Fruit fly (Drosophila melanogaster) whole organism, prepupa: ENCODE measurements around the gene CG5618.

Source experiments
- CG11902 ChIP-seq: fragments of 200-800 bp; sonication (Bioruptor generic); optimal IDR thresholded peaks from 3 replicates; lab custom pipeline; 2016; ENCODE audit warnings: missing biosample characterization, missing genetic modification characterization
- CG16779 ChIP-seq: fragments of 200-800 bp; sonication (Bioruptor generic); optimal IDR thresholded peaks from 3 replicates; lab custom pipeline; 2017; ENCODE audit warnings: missing biosample characterization, mild to moderate bottlenecking, missing genetic modification characterization
- CG3032 ChIP-seq: fragments of 200-800 bp; optimal IDR thresholded peaks from 2 replicates; lab custom pipeline; 2019; ENCODE audit warnings: missing biosample characterization, mild to moderate bottlenecking, missing genetic modification characterization, moderate library complexity
- CG31627 ChIP-seq: fragments of 200-800 bp; sonication (Bioruptor generic); optimal IDR thresholded peaks from 3 replicates; lab custom pipeline; 2016; ENCODE audit warnings: missing biosample characterization, missing genetic modification characterization
- CG32006 ChIP-seq: fragments of 200-800 bp; sonication (Bioruptor generic); optimal IDR thresholded peaks from 3 replicates; lab custom pipeline; 2017; ENCODE audit warnings: missing biosample characterization, mild to moderate bottlenecking, missing genetic modification characterization
- CG3919 ChIP-seq: fragments of 200-800 bp; sonication (Bioruptor generic); optimal IDR thresholded peaks from 3 replicates; lab custom pipeline; 2016; ENCODE audit warnings: missing biosample characterization, missing genetic modification characterization
- CG6276 ChIP-seq: fragments of 200-800 bp; sonication (Bioruptor generic); optimal IDR thresholded peaks from 2 replicates; lab custom pipeline; 2017; ENCODE audit warnings: missing biosample characterization, mild to moderate bottlenecking, missing genetic modification characterization
- CG6792 ChIP-seq: fragments of 200-800 bp; sonication (Bioruptor generic); optimal IDR thresholded peaks from 3 replicates; lab custom pipeline; 2016; ENCODE audit warnings: missing biosample characterization, missing genetic modification characterization
- CG6808 ChIP-seq: fragments of 200-800 bp; sonication (Bioruptor generic); optimal IDR thresholded peaks from 3 replicates; lab custom pipeline; 2017; ENCODE audit warnings: missing biosample characterization, missing genetic modification characterization, mild to moderate bottlenecking, moderate library complexity, missing genetic modification reagents
- CG6854 ChIP-seq: fragments of 200-800 bp; sonication (Bioruptor generic); optimal IDR thresholded peaks from 2 replicates; lab custom pipeline; 2017; ENCODE audit warnings: missing biosample characterization, mild to moderate bottlenecking, missing genetic modification characterization
- CG7368 ChIP-seq: fragments of 200-800 bp; sonication (Bioruptor generic); optimal IDR thresholded peaks from 3 replicates; lab custom pipeline; 2016; ENCODE audit warnings: missing biosample characterization, missing genetic modification characterization
- CG8319 ChIP-seq: fragments of 200-800 bp; sonication (Bioruptor generic); optimal IDR thresholded peaks from 3 replicates; lab custom pipeline; 2016; ENCODE audit warnings: missing biosample characterization, missing genetic modification characterization
- Eip75B ChIP-seq: fragments of 200-800 bp; sonication (Bioruptor generic); optimal IDR thresholded peaks from 3 replicates; lab custom pipeline; 2016; ENCODE audit warnings: missing biosample characterization, missing genetic modification characterization
- Eip78C ChIP-seq: fragments of 200-800 bp; sonication (Bioruptor generic); peaks from one replicate; lab custom pipeline; 2016; ENCODE audit warnings: missing biosample characterization, missing genetic modification characterization
- Eip93F ChIP-seq: fragments of 200-800 bp; sonication (Bioruptor generic); optimal IDR thresholded peaks from 2 replicates; lab custom pipeline; 2016; ENCODE audit warnings: missing biosample characterization, mild to moderate bottlenecking, missing genetic modification characterization
- Ets21C ChIP-seq: fragments of 200-800 bp; sonication (Bioruptor generic); optimal IDR thresholded peaks from 3 replicates; lab custom pipeline; 2016; ENCODE audit warnings: missing biosample characterization, missing genetic modification characterization
- Hr38 ChIP-seq: sonication (Bioruptor generic); optimal IDR thresholded peaks from 2 replicates; lab custom pipeline; 2016; ENCODE audit warnings: missing biosample characterization, missing genetic modification characterization
- Hr4 ChIP-seq: fragments of 200-800 bp; sonication (Bioruptor generic); optimal IDR thresholded peaks from 3 replicates; lab custom pipeline; 2016; ENCODE audit warnings: missing biosample characterization, missing genetic modification characterization
- OdsH ChIP-seq: fragments of 200-800 bp; sonication (Bioruptor generic); optimal IDR thresholded peaks from 3 replicates; lab custom pipeline; 2016; ENCODE audit warnings: missing biosample characterization, missing genetic modification characterization
- Smox ChIP-seq: fragments of 200-800 bp; sonication (Bioruptor generic); optimal IDR thresholded peaks from 3 replicates; lab custom pipeline; 2016; ENCODE audit warnings: missing biosample characterization, missing genetic modification characterization
- Sox14 ChIP-seq: fragments of 200-800 bp; sonication (Bioruptor generic); optimal IDR thresholded peaks from 3 replicates; lab custom pipeline; 2016; ENCODE audit warnings: missing biosample characterization, missing genetic modification characterization
- acj6 ChIP-seq: fragments of 200-800 bp; sonication (Bioruptor generic); optimal IDR thresholded peaks from 3 replicates; lab custom pipeline; 2016; ENCODE audit warnings: missing biosample characterization, missing genetic modification characterization
- dac ChIP-seq: fragments of 200-800 bp; sonication (Bioruptor generic); optimal IDR thresholded peaks from 2 replicates; lab custom pipeline; 2017; ENCODE audit warnings: missing biosample characterization, mild to moderate bottlenecking, missing genetic modification characterization
- dsx ChIP-seq: fragments of 200-800 bp; optimal IDR thresholded peaks from 3 replicates; lab custom pipeline; 2019; ENCODE audit warnings: missing biosample characterization, mild to moderate bottlenecking, missing genetic modification characterization, moderate library complexity; ENCODE audit not compliant: poor library complexity, severe bottlenecking
- fd59A ChIP-seq: fragments of 200-800 bp; sonication (Bioruptor generic); optimal IDR thresholded peaks from 2 replicates; lab custom pipeline; 2017; ENCODE audit warnings: missing biosample characterization, mild to moderate bottlenecking, missing genetic modification characterization, missing genetic modification reagents
- fd85E ChIP-seq: fragments of 200-800 bp; sonication (Bioruptor generic); optimal IDR thresholded peaks from 3 replicates; lab custom pipeline; 2016; ENCODE audit warnings: missing biosample characterization, missing genetic modification characterization
- fkh ChIP-seq: fragments of 200-800 bp; sonication (Bioruptor generic); optimal IDR thresholded peaks from 3 replicates; lab custom pipeline; 2017; ENCODE audit warnings: missing biosample characterization, mild to moderate bottlenecking, missing genetic modification characterization, moderate library complexity
- lz ChIP-seq: fragments of 200-800 bp; sonication (Bioruptor generic); optimal IDR thresholded peaks from 3 replicates; lab custom pipeline; 2016; ENCODE audit warnings: missing biosample characterization, missing genetic modification characterization
- net ChIP-seq: fragments of 200-800 bp; sonication (Bioruptor generic); optimal IDR thresholded peaks from 3 replicates; lab custom pipeline; 2016; ENCODE audit warnings: missing biosample characterization, missing genetic modification characterization
- salr ChIP-seq, 2 experiments: fragments of 200-800 bp; sonication (Bioruptor generic); optimal IDR thresholded peaks; 3 replicates each; lab custom pipeline; 2016 to 2018; ENCODE audit warnings: missing biosample characterization in 2 of 2, missing genetic modification characterization in 2 of 2, mild to moderate bottlenecking in 1 of 2
- svp ChIP-seq: fragments of 200-800 bp; sonication (Bioruptor generic); peaks from one replicate; lab custom pipeline; 2016; ENCODE audit warnings: missing biosample characterization, missing genetic modification characterization

CG5618 gene

dm6 chr3L:20403493-20404379, 50.5 kb downstream of the CG5618 start (continued):
- peak; percentile 37 for TF ChIP-seq Eip93F (GFP tag; lab: Kevin White, UChicago)
- TF ChIP-seq CG6808 (GFP tag; lab: Kevin White, UChicago): peak; percentile 80
- peak; percentile 61 for TF ChIP-seq Sox14
- peak; percentile 40 for TF ChIP-seq CG16779
- peak; percentile 74 for TF ChIP-seq Ets21C (GFP tag; lab: Kevin White, UChicago)
- peak; percentile 67 for TF ChIP-seq CG11902
- peak; percentile 83 for TF ChIP-seq CG31627
- TF ChIP-seq Eip78C: peak; percentile 93
- TF ChIP-seq CG3032: peak; percentile 67
- peak; percentile 57 for TF ChIP-seq acj6 (GFP tag; lab: Kevin White, UChicago)
- TF ChIP-seq CG3919 (GFP tag; lab: Kevin White, UChicago): peak; percentile 35
- peak; percentile 33 for TF ChIP-seq CG8319 (GFP tag; lab: Kevin White, UChicago)
- peak; percentile 46 to 56 for TF ChIP-seq salr (GFP tag; optimal IDR thresholded peaks at IDR 0.05; lab: Kevin White, UChicago)
- peak; percentile 63 for TF ChIP-seq OdsH (GFP tag; lab: Kevin White, UChicago)
- TF ChIP-seq lz (GFP tag; lab: Kevin White, UChicago): peak; percentile 75
- TF ChIP-seq Smox (GFP tag; lab: Kevin White, UChicago): peak; percentile 58
- TF ChIP-seq fd59A (GFP tag; lab: Kevin White, UChicago): peak; percentile 74
- peak; percentile 97 for TF ChIP-seq dsx
- TF ChIP-seq net (GFP tag; lab: Kevin White, UChicago): peak; percentile 41
- no peak for TF ChIP-seq CG7368 (GFP tag; lab: Kevin White, UChicago)
- TF ChIP-seq fd85E (GFP tag; lab: Kevin White, UChicago): no peak

- TF ChIP-seq Hr38 (no peak), CG6276 (GFP tag; lab: Kevin White, UChicago) (no peak), Hr4 (GFP tag; lab: Kevin White, UChicago) (no peak), Eip75B (GFP tag; lab: Kevin White, UChicago) (no peak), svp (peak; percentile 4), CG6792 (no peak), CG8319 (GFP tag; lab: Kevin White, UChicago) (no peak), Eip78C (peak; percentile 5)
Measured at dm6 chr3L:20404515-20404914, 51.3 kb downstream of the CG5618 start.

dm6 chr3L:20405337-20405887, 52.2 kb downstream of the CG5618 start:
- TF ChIP-seq CG11902: no peak
- no peak for TF ChIP-seq CG6792
- TF ChIP-seq acj6 (GFP tag; lab: Kevin White, UChicago): no peak
- TF ChIP-seq CG32006 (GFP tag; lab: Kevin White, UChicago): no peak
- TF ChIP-seq Eip75B (GFP tag; lab: Kevin White, UChicago): no peak
- no peak for TF ChIP-seq Sox14
- TF ChIP-seq CG16779: no peak
- TF ChIP-seq CG6854: no peak
- no peak for TF ChIP-seq fkh (GFP tag; lab: Kevin White, UChicago)
- TF ChIP-seq dac (GFP tag; lab: Kevin White, UChicago): no peak
